Worm (Caenorhabditis elegans) whole organism, L4 larva: ENCODE data around the gene F11G11.5.
"Not testable (repeated sequence)": the region's sequence is repeated elsewhere in the genome, so short reads cannot be mapped to it uniquely, and the experiment has no call there.

Experiments
- ceh-28 ChIP-seq: fragments of 150-350 bp; optimal IDR thresholded peaks from 2 replicates; lab custom pipeline; 2014; ENCODE audit warnings: missing biosample characterization, missing genetic modification reagents, missing genetic modification characterization
- nhr-6 ChIP-seq: fragments of 150-350 bp; optimal IDR thresholded peaks from 2 replicates; lab custom pipeline; 2014; ENCODE audit warnings: missing biosample characterization, missing genetic modification characterization

ce11 chrII:4903696-4904095 lies 46.0 kb downstream of the F11G11.5 start, which contains the start of gene sgt-1:
- TF ChIP-seq nhr-6, ceh-28 (tag; lab: Kevin White, UChicago): not testable (repeated sequence)
